Worm (Caenorhabditis elegans): ENCODE measurements around the gene C29F7.10.

The C29F7.10 gene

ce11 chrX:13409543-13409942 is 21.7 kb downstream of the C29F7.10 start, which contains the start of the genes cyp-13B1 and C29F7.1 (continued):
- no peak for TF ChIP-seq gei-8 (GFP tag; optimal IDR thresholded peaks at IDR 0.05)
- no peak for TF ChIP-seq F37D6.2 (tag; optimal IDR thresholded peaks at IDR 0.05)
- no peak for TF ChIP-seq lin-29 (GFP tag; IDR thresholded peaks at IDR 0.05)
- TF ChIP-seq ceh-44 (GFP tag; IDR thresholded peaks at IDR 0.05) = no peak
- TF ChIP-seq snpc-1.2 (GFP tag; IDR thresholded peaks at IDR 0.05) = no peak
- TF ChIP-seq nhr-77 (tag; optimal IDR thresholded peaks at IDR 0.05) = no peak
- TF ChIP-seq mdl-1 (tag; optimal IDR thresholded peaks at IDR 0.05) = no peak
- no peak for TF ChIP-seq zip-2 (tag; optimal IDR thresholded peaks at IDR 0.05)
- TF ChIP-seq F10B5.3 (tag; optimal IDR thresholded peaks at IDR 0.05) = no peak
- TF ChIP-seq zfp-2 (tag; optimal IDR thresholded peaks at IDR 0.05) = no peak

ce11 chrX:13401783-13402182 is 29.5 kb downstream of the C29F7.10 start, which contains the start of gene F02C12.1:
Gene F02C12.1 (plus strand): TSS chrX:13402083.
- no peak for TF ChIP-seq ZK546.5 (tag; optimal IDR thresholded peaks at IDR 0.05)
- no peak for TF ChIP-seq F26F4.8 (GFP tag; conservative IDR thresholded peaks at IDR 0.05)
- TF ChIP-seq spr-3 (GFP tag; optimal IDR thresholded peaks at IDR 0.05) = no peak
- TF ChIP-seq unc-130 (GFP tag; optimal IDR thresholded peaks at IDR 0.05) = no peak
- no peak for TF ChIP-seq egl-27 (tag; optimal IDR thresholded peaks at IDR 0.05)
- no peak for TF ChIP-seq zag-1 (tag; optimal IDR thresholded peaks at IDR 0.05)
- no peak for TF ChIP-seq lin-13 (GFP tag; optimal IDR thresholded peaks at IDR 0.05)
- TF ChIP-seq aly-2 (tag; optimal IDR thresholded peaks at IDR 0.05) = no peak
- TF ChIP-seq nhr-76 (tag; optimal IDR thresholded peaks at IDR 0.05) = no peak

DNA sequence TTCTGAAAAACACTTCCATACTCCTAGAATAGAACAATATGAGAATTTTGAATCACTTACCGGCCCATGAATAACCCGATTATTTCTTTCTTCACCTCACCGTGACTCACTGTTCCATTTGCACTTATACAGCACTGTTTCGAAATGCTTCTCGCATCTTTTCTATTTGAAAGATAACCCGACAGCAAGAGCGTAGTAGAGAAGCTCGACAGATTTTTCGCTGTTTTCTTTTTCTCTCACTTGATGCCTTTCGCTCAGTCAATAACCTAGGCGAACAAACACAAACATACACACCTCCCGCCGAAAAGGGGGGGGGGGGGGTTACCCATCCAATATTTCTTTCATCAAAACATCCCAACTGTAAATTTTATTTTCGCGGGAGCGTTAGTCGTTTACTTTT is 30.0 kb downstream of the C29F7.10 start:
- TF ChIP-seq mep-1 (tag; optimal IDR thresholded peaks at IDR 0.05) (peak; percentile 37), hlh-11 (tag; optimal IDR thresholded peaks at IDR 0.05) (peak; percentile 52), lin-29 (GFP tag; IDR thresholded peaks at IDR 0.05) (no peak), ceh-20 (GFP tag; IDR thresholded peaks at IDR 0.05) (no peak), hmg-1.1 (GFP tag; IDR thresholded peaks at IDR 0.05) (0 out of 2 replicates have a peak, but pooled peaks have one; percentile 25), jun-1 (tag; optimal IDR thresholded peaks at IDR 0.05) (peak; percentile 8), lir-3 (tag; optimal IDR thresholded peaks at IDR 0.05) (no peak), nhr-28 (tag; optimal IDR thresholded peaks at IDR 0.05) (peak; percentile 41), nhr-77 (tag; optimal IDR thresholded peaks at IDR 0.05) (peak; percentile 44), ztf-7 (tag; optimal IDR thresholded peaks at IDR 0.05) (peak; percentile 24), nhr-25 (tag; optimal IDR thresholded peaks at IDR 0.05; ENCODE audit: borderline replicate concordance, insufficient read depth) (no peak), dmd-6 (GFP tag; IDR thresholded peaks at IDR 0.05) (peak; percentile 55; the same call in 1 of the 2 replicates), daf-16 (GFP tag; optimal IDR thresholded peaks at IDR 0.05) (peak in 1 of 2 experiments; percentile 26), daf-16 (tag; optimal IDR thresholded peaks at IDR 0.05) (peak; percentile 89), mes-2 (tag; optimal IDR thresholded peaks at IDR 0.05; ENCODE audit: poor library complexity, severe bottlenecking) (peak; percentile 36), vab-7 (GFP tag; IDR thresholded peaks at IDR 0.05) (no peak), mxl-3 (GFP tag; optimal IDR thresholded peaks at IDR 0.05) (peak; percentile 21), pha-4 (GFP tag; IDR thresholded peaks at IDR 0.05) (no peak), pha-4 (tag; optimal IDR thresholded peaks at IDR 0.05) (peak; percentile 64), nhr-48 (tag; optimal IDR thresholded peaks at IDR 0.05) (no peak), madf-9 (GFP tag; conservative IDR thresholded peaks at IDR 0.05) (no peak), mxl-2 (GFP tag; conservative IDR thresholded peaks at IDR 0.05) (no peak), dve-1 (tag; optimal IDR thresholded peaks at IDR 0.05; ENCODE audit: insufficient read depth) (peak; percentile 69), F10B5.3 (tag; optimal IDR thresholded peaks at IDR 0.05) (no peak), arid-1 (GFP tag; conservative IDR thresholded peaks at IDR 0.05) (no peak), mdl-1 (tag; optimal IDR thresholded peaks at IDR 0.05) (peak in 1 of 2 experiments; percentile 0), lin-15B (tag; optimal IDR thresholded peaks at IDR 0.05) (no peak)
